Fruit fly (Drosophila melanogaster) whole organism, embryonic: ENCODE measurements around the gene yps.

ENCODE experiments used
- Blimp-1 ChIP-seq: fragments of 200-800 bp; sonication (Bioruptor generic); optimal IDR thresholded peaks from 3 replicates; lab custom pipeline; 2018; ENCODE audit warnings: missing biosample characterization, missing genetic modification characterization, mild to moderate bottlenecking, moderate library complexity, missing genetic modification reagents
- CG10462 ChIP-seq: fragments of 200-800 bp; sonication (Bioruptor generic); optimal IDR thresholded peaks from 2 replicates; lab custom pipeline; 2016; ENCODE audit warnings: missing biosample characterization, missing genetic modification characterization
- CG10543 ChIP-seq: fragments of 200-800 bp; sonication (Bioruptor generic); optimal IDR thresholded peaks from 3 replicates; lab custom pipeline; 2017; ENCODE audit warnings: missing biosample characterization, mild to moderate bottlenecking, missing genetic modification characterization, moderate library complexity
- CG12104 ChIP-seq: fragments of 200-800 bp; sonication (Bioruptor generic); optimal IDR thresholded peaks from 3 replicates; lab custom pipeline; 2016; ENCODE audit warnings: missing biosample characterization, missing genetic modification characterization
- CG12769 ChIP-seq: fragments of 200-800 bp; sonication (Bioruptor generic); optimal IDR thresholded peaks from 2 replicates; lab custom pipeline; 2019; ENCODE audit warnings: missing biosample characterization, mild to moderate bottlenecking, missing genetic modification characterization, moderate library complexity
- CG13296 ChIP-seq: fragments of 200-800 bp; sonication (Bioruptor generic); optimal IDR thresholded peaks from 3 replicates; lab custom pipeline; 2018; ENCODE audit warnings: missing biosample characterization, mild to moderate bottlenecking, missing genetic modification characterization
- CG18262 ChIP-seq: fragments of 200-800 bp; optimal IDR thresholded peaks from 3 replicates; lab custom pipeline; 2019; ENCODE audit warnings: missing biosample characterization, mild to moderate bottlenecking, missing genetic modification characterization, moderate library complexity
- CG18599 ChIP-seq: fragments of 200-800 bp; sonication (Bioruptor generic); optimal IDR thresholded peaks from 3 replicates; lab custom pipeline; 2017; ENCODE audit warnings: missing biosample characterization, missing genetic modification characterization, mild to moderate bottlenecking, moderate library complexity, missing genetic modification reagents
- CG2199 ChIP-seq: fragments of 200-800 bp; sonication (Bioruptor generic); IDR thresholded peaks from 3 replicates; pipeline ENCODE4 v1.3.6; 2022; ENCODE audit warnings: missing biosample characterization, missing genetic modification characterization
- CG32767 ChIP-seq: fragments of 200-800 bp; sonication (Bioruptor generic); IDR thresholded peaks from 2 replicates; pipeline ENCODE4 v1.3.6; 2022; ENCODE audit warnings: missing biosample characterization, missing genetic modification characterization
- CG34376 ChIP-seq: fragments of 200-800 bp; sonication (Bioruptor generic); optimal IDR thresholded peaks from 2 replicates; lab custom pipeline; 2018; ENCODE audit warnings: missing biosample characterization, mild to moderate bottlenecking, missing genetic modification characterization
- CG4820 ChIP-seq: fragments of 200-800 bp; sonication (Bioruptor generic); optimal IDR thresholded peaks from 3 replicates; lab custom pipeline; 2016; ENCODE audit warnings: missing biosample characterization, missing genetic modification characterization
- CG5180 ChIP-seq: fragments of 200-800 bp; sonication (Bioruptor generic); optimal IDR thresholded peaks from 3 replicates; lab custom pipeline; 2017; ENCODE audit warnings: missing biosample characterization, missing genetic modification characterization, mild to moderate bottlenecking, moderate library complexity, missing genetic modification reagents
- CG6689 ChIP-seq: fragments of 200-800 bp; sonication (Bioruptor generic); IDR thresholded peaks from 2 replicates; pipeline ENCODE4 v1.3.6; 2022; ENCODE audit warnings: missing biosample characterization, missing genetic modification characterization
- CG6854 ChIP-seq: fragments of 200-800 bp; sonication (Bioruptor generic); optimal IDR thresholded peaks from 3 replicates; lab custom pipeline; 2017; ENCODE audit warnings: missing biosample characterization, mild to moderate bottlenecking, missing genetic modification characterization
- CG9727 ChIP-seq: fragments of 200-800 bp; sonication (Bioruptor generic); optimal IDR thresholded peaks from 3 replicates; lab custom pipeline; 2017; ENCODE audit warnings: missing biosample characterization, mild to moderate bottlenecking, missing genetic modification characterization
- CoRest ChIP-seq: fragments of 200-800 bp; sonication (Bioruptor generic); optimal IDR thresholded peaks from 3 replicates; lab custom pipeline; 2018; ENCODE audit warnings: missing biosample characterization, mild to moderate bottlenecking, missing genetic modification characterization, moderate library complexity
- Ets65A ChIP-seq: fragments of 200-800 bp; sonication (Bioruptor generic); peaks from one replicate; lab custom pipeline; 2016; ENCODE audit warnings: missing biosample characterization, missing genetic modification characterization
- Ets97D ChIP-seq: fragments of 200-800 bp; sonication (Bioruptor generic); optimal IDR thresholded peaks from 3 replicates; lab custom pipeline; 2016; ENCODE audit warnings: missing biosample characterization, missing genetic modification characterization
- Gug ChIP-seq: fragments of 200-800 bp; sonication (Bioruptor generic); IDR thresholded peaks from 4 replicates; pipeline ENCODE4 v1.3.6; 2022; ENCODE audit warnings: missing biosample characterization, missing genetic modification characterization
- Med ChIP-seq: fragments of 200-800 bp; sonication (Bioruptor generic); peaks from one replicate; lab custom pipeline; 2016; ENCODE audit warnings: missing biosample characterization, missing genetic modification characterization, mild to moderate bottlenecking, inconsistent platforms, moderate library complexity
- Nf-YC ChIP-seq: fragments of 200-800 bp; optimal IDR thresholded peaks from 3 replicates; lab custom pipeline; 2019; ENCODE audit warnings: missing biosample characterization, mild to moderate bottlenecking, missing genetic modification characterization, moderate library complexity
- NfI ChIP-seq: fragments of 200-800 bp; sonication (Bioruptor generic); optimal IDR thresholded peaks from 3 replicates; lab custom pipeline; 2018; ENCODE audit warnings: missing biosample characterization, mild to moderate bottlenecking, missing genetic modification characterization, moderate library complexity
- Opbp ChIP-seq: fragments of 200-800 bp; sonication (Bioruptor generic); IDR thresholded peaks from 3 replicates; pipeline ENCODE4 v1.3.6; 2022; ENCODE audit warnings: missing biosample characterization, missing genetic modification characterization; ENCODE audit not compliant: partially characterized antibody
- Pdp1 ChIP-seq, 2 experiments: fragments of 200-800 bp; sonication (Bioruptor generic); optimal IDR thresholded peaks; 3 replicates each; lab custom pipeline; 2016; ENCODE audit warnings: missing biosample characterization in 2 of 2, missing genetic modification characterization in 2 of 2, mild to moderate bottlenecking in 1 of 2, moderate library complexity in 1 of 2
- Vsx1 ChIP-seq: fragments of 200-800 bp; sonication (Bioruptor generic); optimal IDR thresholded peaks from 2 replicates; lab custom pipeline; 2017; ENCODE audit warnings: missing biosample characterization, mild to moderate bottlenecking, missing genetic modification characterization, missing genetic modification reagents
- ara ChIP-seq: fragments of 200-800 bp; sonication (Bioruptor generic); IDR thresholded peaks from 2 replicates; pipeline ENCODE4 v1.3.6; 2022; ENCODE audit warnings: missing biosample characterization, missing genetic modification characterization
- dimm ChIP-seq: fragments of 200-800 bp; sonication (Bioruptor generic); IDR thresholded peaks from 2 replicates; pipeline ENCODE4 v1.3.6; 2022; ENCODE audit warnings: missing biosample characterization, missing genetic modification characterization
- exex ChIP-seq: fragments of 200-800 bp; sonication (Bioruptor generic); optimal IDR thresholded peaks from 4 replicates; lab custom pipeline; 2018; ENCODE audit warnings: missing biosample characterization, mild to moderate bottlenecking, missing genetic modification characterization, moderate library complexity
- grn ChIP-seq: fragments of 200-800 bp; sonication (Bioruptor generic); optimal IDR thresholded peaks from 3 replicates; lab custom pipeline; 2017; ENCODE audit warnings: missing biosample characterization, missing genetic modification characterization
- hkb ChIP-seq, 2 experiments: fragments of 200-800 bp in 1 of 2; fragments of >200 bp in 1 of 2; sonication (Bioruptor generic) in 1 of 2; IDR thresholded peaks in 1 of 2; optimal IDR thresholded peaks in 1 of 2; 2 replicates each; pipeline versions ENCODE4 v1.3.6 to Lab custom; 2017 to 2022; ENCODE audit warnings: missing biosample characterization in 1 of 2, missing genetic modification characterization in 1 of 2
- kni ChIP-seq: fragments of 200-800 bp; sonication (Bioruptor generic); optimal IDR thresholded peaks from 3 replicates; lab custom pipeline; 2017; ENCODE audit warnings: mild to moderate bottlenecking, missing biosample characterization, missing genetic modification reagents, missing genetic modification characterization
- lab ChIP-seq: fragments of 200-800 bp; sonication (Bioruptor generic); optimal IDR thresholded peaks from 3 replicates; lab custom pipeline; 2017; ENCODE audit warnings: missing biosample characterization, missing genetic modification characterization, mild to moderate bottlenecking, moderate library complexity, missing genetic modification reagents
- lbe ChIP-seq: fragments of 200-800 bp; sonication (Bioruptor generic); optimal IDR thresholded peaks from 2 replicates; lab custom pipeline; 2016; ENCODE audit warnings: missing biosample characterization, mild to moderate bottlenecking, missing genetic modification characterization
- lmd ChIP-seq: fragments of 200-800 bp; sonication (Bioruptor generic); IDR thresholded peaks from 2 replicates; pipeline ENCODE4 v1.3.6; 2022; ENCODE audit warnings: missing biosample characterization, missing genetic modification characterization
- mirr ChIP-seq: fragments of 200-800 bp; sonication (Bioruptor generic); optimal IDR thresholded peaks from 3 replicates; lab custom pipeline; 2018; ENCODE audit warnings: missing biosample characterization, mild to moderate bottlenecking, missing genetic modification characterization
- mld ChIP-seq: fragments of 200-800 bp; sonication (Bioruptor generic); IDR thresholded peaks from 3 replicates; pipeline ENCODE4 v1.3.6; 2022; ENCODE audit warnings: missing biosample characterization, missing genetic modification characterization; ENCODE audit not compliant: partially characterized antibody
- odd ChIP-seq: fragments of 200-800 bp; sonication (Bioruptor generic); optimal IDR thresholded peaks from 2 replicates; lab custom pipeline; 2017; ENCODE audit warnings: missing biosample characterization, mild to moderate bottlenecking, missing genetic modification characterization
- sens ChIP-seq: fragments of 200-800 bp; sonication (Bioruptor generic); peaks from one replicate; lab custom pipeline; 2016; ENCODE audit warnings: missing biosample characterization, missing genetic modification characterization
- sqz ChIP-seq: fragments of 200-800 bp; sonication (Bioruptor generic); optimal IDR thresholded peaks from 3 replicates; lab custom pipeline; 2018; ENCODE audit warnings: missing biosample characterization, mild to moderate bottlenecking, missing genetic modification characterization
- sug ChIP-seq: fragments of 200-800 bp; optimal IDR thresholded peaks from 2 replicates; lab custom pipeline; 2019; ENCODE audit warnings: missing biosample characterization, mild to moderate bottlenecking, missing genetic modification characterization, moderate library complexity

yps gene

dm6 chr3L:12080423-12080822 is 44.5 kb downstream of the yps start:
- no peak for TF ChIP-seq CG13296
- TF ChIP-seq CG9727 (GFP tag; lab: Kevin White, UChicago), result no peak
- no peak for TF ChIP-seq Nf-YC (tag; lab: Kevin White, UChicago)
- TF ChIP-seq CG10462, result no peak
- TF ChIP-seq lab, result peak; percentile 24
- no peak for TF ChIP-seq CG6854 (GFP tag; lab: Kevin White, UChicago)
- no peak for TF ChIP-seq Opbp (GFP tag; lab: Robert Waterston, UW)
- no peak for TF ChIP-seq Ets97D (GFP tag; lab: Kevin White, UChicago)
- TF ChIP-seq CG18599 (GFP tag; lab: Kevin White, UChicago), result no peak
- peak; percentile 68 for TF ChIP-seq Med (GFP tag; lab: Kevin White, UChicago)
- TF ChIP-seq CG2199 (GFP tag; lab: Robert Waterston, UW), result peak; percentile 52; the same call in 1 of the 3 replicates
- no peak for TF ChIP-seq CG18262 (tag; lab: Kevin White, UChicago)
- no peak for TF ChIP-seq Ets65A (GFP tag; lab: Kevin White, UChicago)
- TF ChIP-seq CG5180 (GFP tag; lab: Kevin White, UChicago), result peak; percentile 59
- TF ChIP-seq, all 482 proteins: peak for 4

DNA sequence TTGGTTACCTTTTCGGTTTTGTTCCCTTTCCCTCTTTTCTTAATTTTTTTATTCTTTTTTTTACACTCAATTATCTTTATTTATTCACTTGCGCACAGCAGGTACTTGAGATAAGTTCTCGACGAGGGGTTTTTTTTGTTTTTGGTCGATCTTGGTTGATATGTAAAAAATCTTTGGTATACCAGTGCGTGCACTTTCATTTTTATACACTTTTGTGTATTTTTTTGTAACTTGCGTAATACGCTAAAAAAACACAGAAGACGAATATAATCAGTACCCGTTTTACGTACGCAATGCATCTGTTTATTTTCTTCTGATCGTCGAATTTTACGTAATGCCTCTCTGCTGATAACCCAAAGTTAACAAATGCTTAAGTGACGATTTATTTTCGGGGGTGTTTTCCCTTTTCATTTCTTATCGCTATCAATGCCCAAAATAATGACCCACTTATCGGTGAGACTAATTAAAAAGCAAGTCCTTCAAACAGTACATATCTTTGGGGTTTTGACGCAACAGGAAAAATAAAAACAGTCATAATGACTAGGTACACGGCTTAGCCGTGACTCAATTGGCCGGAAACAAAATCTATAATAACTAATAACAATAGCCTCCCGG is 45.5 kb downstream of the yps start:
- TF ChIP-seq CG10543 (GFP tag; lab: Kevin White, UChicago) (peak; percentile 7), CG6689 (GFP tag; lab: Robert Waterston, UW) (no peak), mirr (GFP tag; lab: Kevin White, UChicago) (peak; percentile 76), sug (peak; percentile 55), CG34376 (GFP tag; lab: Kevin White, UChicago) (peak; percentile 14), NfI (GFP tag; lab: Kevin White, UChicago) (no peak), ara (no peak), dimm (GFP tag; lab: Robert Waterston, UW) (no peak), CG12769 (tag; lab: Kevin White, UChicago) (peak; percentile 17), sqz (GFP tag; lab: Kevin White, UChicago) (peak; percentile 82), CG5180 (GFP tag; lab: Kevin White, UChicago) (no peak), kni (peak; percentile 44), CG4820 (GFP tag; lab: Kevin White, UChicago) (no peak), sens (GFP tag; lab: Kevin White, UChicago) (peak; percentile 36), exex (tag; lab: Kevin White, UChicago) (peak; percentile 95), CG32767 (no peak), Blimp-1 (GFP tag; lab: Kevin White, UChicago) (peak; percentile 12), mld (no peak), Vsx1 (peak; percentile 64), Gug (GFP tag; lab: Robert Waterston, UW) (no peak), CoRest (no peak), Pdp1 (GFP tag; optimal IDR thresholded peaks at IDR 0.05; lab: Kevin White, UChicago) (peak in 1 of 2 experiments; percentile 90), lmd (no peak), lbe (GFP tag; lab: Kevin White, UChicago) (peak; percentile 3), grn (GFP tag; lab: Kevin White, UChicago) (peak; percentile 47), hkb (optimal IDR thresholded peaks at IDR 0.05; lab: Kevin White, UChicago) (no peak), hkb (GFP tag; IDR thresholded peaks at IDR 0.05; lab: Robert Waterston, UW) (no peak), odd (no peak), CG12104 (no peak)
